Fruit fly (Drosophila melanogaster): Measurements from ENCODE around the gene Ass.

Gene Ass

dm6 chr3R:6644334-6644733 is at the start of gene Ass:
TSS of gene Ass (minus strand) at chr3R:6644434.
- TF ChIP-seq lz (GFP tag; optimal IDR thresholded peaks at IDR 0.05) (no peak), Smox (GFP tag; optimal IDR thresholded peaks at IDR 0.05) (no peak), pdm3 (GFP tag; optimal IDR thresholded peaks at IDR 0.05) (no peak), OdsH (GFP tag; optimal IDR thresholded peaks at IDR 0.05) (no peak)

- TF ChIP-seq eg (GFP tag; IDR thresholded peaks at IDR 0.05) = no peak
- TF ChIP-seq Gug (GFP tag; IDR thresholded peaks at IDR 0.05) = no peak
- TF ChIP-seq Hr4 (GFP tag; optimal IDR thresholded peaks at IDR 0.05) = no peak
These were observed 48.2 kb upstream of the Ass start, which contains the start of gene Ccp84Ad for dm6 chr3R:6692432-6692831. TSS of gene Ccp84Ad (plus strand) at chr3R:6692732.

dm6 chr3R:6691658-6692057 is 47.4 kb upstream of the Ass start, which contains the start of gene Ccp84Ae:
TSS of gene Ccp84Ae (minus strand) at chr3R:6691758.
- no peak for TF ChIP-seq eg (GFP tag; IDR thresholded peaks at IDR 0.05)
- no peak for TF ChIP-seq CG8119 (GFP tag; IDR thresholded peaks at IDR 0.05)
- no peak for TF ChIP-seq topi (GFP tag; optimal IDR thresholded peaks at IDR 0.05)
- no peak for TF ChIP-seq CG16779 (tag; optimal IDR thresholded peaks at IDR 0.05)
- TF ChIP-seq CG6163 (GFP tag; IDR thresholded peaks at IDR 0.05) = no peak

DNA sequence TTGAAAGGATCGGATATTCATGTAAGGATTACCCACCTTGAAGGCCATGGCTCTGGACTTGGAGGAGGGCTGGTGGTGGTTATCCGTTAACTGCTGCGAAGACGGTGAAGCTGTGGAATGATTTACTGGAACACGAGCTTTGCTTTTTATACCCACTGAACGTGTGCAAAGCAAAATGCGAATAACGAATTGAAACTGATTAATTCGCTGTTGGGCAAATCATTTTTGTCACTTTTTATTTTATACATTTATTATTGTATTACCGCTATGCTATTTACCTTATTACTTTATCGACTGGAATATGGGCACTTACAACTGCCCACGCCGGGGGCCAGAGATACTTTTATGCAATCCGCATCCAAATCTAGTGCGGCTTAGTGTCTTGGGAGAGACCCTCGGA is 45.9 kb upstream of the Ass start, which contains the start of gene Ccp84Af:
Ccp84Af (minus strand) TSS at position 101 of the 400 bp plus-strand sequence.
- TF ChIP-seq CG6854 (GFP tag; optimal IDR thresholded peaks at IDR 0.05) = no peak
- no peak for TF ChIP-seq svp (GFP tag)
- TF ChIP-seq CG3032 (tag; optimal IDR thresholded peaks at IDR 0.05) = no peak
- TF ChIP-seq Ets21C (GFP tag; optimal IDR thresholded peaks at IDR 0.05) = no peak

DNA sequence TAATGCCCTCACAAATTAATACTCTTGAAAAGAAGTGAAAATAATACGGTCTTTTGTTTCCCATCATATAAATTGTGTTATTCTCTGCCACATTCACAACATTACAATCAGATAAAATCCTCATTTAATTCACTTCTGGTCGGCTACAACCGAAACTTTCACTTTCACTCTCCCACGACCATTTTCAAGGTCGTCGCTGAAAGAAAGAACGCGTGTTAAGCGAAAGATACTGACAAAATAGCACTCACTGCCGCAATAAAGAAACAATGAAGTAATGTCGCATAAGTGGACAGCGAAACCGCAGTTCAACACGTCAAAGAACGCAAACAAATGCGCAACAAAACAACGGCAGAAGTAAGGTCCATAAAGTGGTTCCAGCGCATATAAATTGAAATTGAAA is 43.9 kb upstream of the Ass start:
- TF ChIP-seq Eip78C (GFP tag) (peak; percentile 66), CG9139 (GFP tag; optimal IDR thresholded peaks at IDR 0.05) (no peak), CG10669 (GFP tag; optimal IDR thresholded peaks at IDR 0.05) (no peak), CG11902 (GFP tag; optimal IDR thresholded peaks at IDR 0.05) (no peak), Blimp-1 (GFP tag; optimal IDR thresholded peaks at IDR 0.05) (peak; percentile 4)

- TF ChIP-seq Sox102F (GFP tag; optimal IDR thresholded peaks at IDR 0.05) (no peak), Eip78C (GFP tag) (no peak), CG11294 (GFP tag; IDR thresholded peaks at IDR 0.05) (no peak), OdsH (GFP tag; optimal IDR thresholded peaks at IDR 0.05) (no peak), salr (GFP tag; optimal IDR thresholded peaks at IDR 0.05) (no peak), CG32006 (GFP tag; optimal IDR thresholded peaks at IDR 0.05) (no peak), CG8632 (GFP tag; optimal IDR thresholded peaks at IDR 0.05) (no peak), cyc (GFP tag; optimal IDR thresholded peaks at IDR 0.05) (no peak), dac (GFP tag; optimal IDR thresholded peaks at IDR 0.05) (no peak)
These were observed 43.0 kb upstream of the Ass start for dm6 chr3R:6687219-6687618.

DNA sequence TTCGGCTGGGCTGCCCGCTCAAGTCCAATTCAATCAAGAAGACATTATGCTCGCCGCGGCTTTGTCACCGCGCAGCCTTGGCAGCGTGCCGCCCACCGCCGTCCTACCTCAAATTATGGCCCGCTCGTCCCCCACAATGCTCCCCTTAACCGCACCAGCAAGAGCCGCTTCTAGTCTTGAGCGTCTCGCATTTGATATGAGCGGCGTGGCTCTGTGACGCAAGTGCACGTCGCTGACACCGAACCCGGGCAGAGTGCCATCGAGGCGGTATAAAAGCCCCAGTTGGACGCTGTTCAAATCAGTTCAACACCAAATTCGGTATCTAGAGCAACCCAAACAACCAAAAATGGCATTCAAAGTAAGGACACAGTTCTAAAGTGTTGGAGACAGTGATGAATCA is 42.2 kb upstream of the Ass start, which contains the start of gene Ccp84Ag:
Ccp84Ag (plus strand) TSS at position 301 of the 400 bp plus-strand sequence.
- no peak for TF ChIP-seq CG32006 (GFP tag; optimal IDR thresholded peaks at IDR 0.05)

DNA sequence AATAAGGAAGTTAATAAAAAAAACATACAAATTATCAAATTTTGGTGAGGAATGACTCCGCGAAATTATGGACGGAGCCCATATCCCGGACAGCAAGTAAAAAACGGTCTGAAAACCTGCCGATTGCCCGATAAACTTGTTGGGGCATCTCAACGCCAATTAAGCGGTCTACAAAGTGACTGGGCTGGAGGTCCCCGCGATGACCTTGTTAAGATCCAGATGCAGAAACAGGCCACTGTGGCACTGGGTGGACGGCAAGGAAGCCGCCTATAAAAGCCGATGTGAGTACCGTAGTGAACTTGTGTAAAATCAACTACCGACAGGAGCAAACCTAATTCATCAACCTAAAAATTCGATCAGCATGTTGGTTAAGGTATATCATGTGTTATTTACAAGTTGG is 39.9 kb upstream of the Ass start, which contains the start of gene Edg84A:
Edg84A (plus strand) TSS at position 301 of the 400 bp plus-strand sequence.
- TF ChIP-seq CG9139 (GFP tag; optimal IDR thresholded peaks at IDR 0.05) (no peak), CG4318 (GFP tag; optimal IDR thresholded peaks at IDR 0.05) (no peak), fd59A (GFP tag; optimal IDR thresholded peaks at IDR 0.05) (no peak)
